Worm (Caenorhabditis elegans) whole organism, young adult: ENCODE data around the gene pho-6.
"Not testable (repeated sequence)": the region's sequence is repeated elsewhere in the genome, so short reads cannot be mapped to it uniquely, and the experiment has no call there.

Experiments
- B0261.1 ChIP-seq: sonication (generic microtip); optimal IDR thresholded peaks from 2 replicates; lab custom pipeline; 2016; ENCODE audit warnings: mild to moderate bottlenecking, missing genetic modification characterization, moderate library complexity, missing compliant biosample characterization
- F37B4.10 ChIP-seq: fragments of 200-800 bp; sonication (Bioruptor generic); IDR thresholded peaks from 2 replicates; pipeline ENCODE4 v1.3.6; 2022; ENCODE audit warnings: missing genetic modification characterization, missing compliant biosample characterization
- K11D2.4 ChIP-seq: fragments of 200-800 bp; sonication (Bioruptor generic); IDR thresholded peaks from 2 replicates; pipeline ENCODE4 v1.3.6; 2022; ENCODE audit warnings: missing genetic modification reagents, missing genetic modification characterization, missing compliant biosample characterization
- Y56A3A.18 ChIP-seq: fragments of 200-800 bp; sonication (Bioruptor generic); IDR thresholded peaks from 2 replicates; pipeline ENCODE4 v1.3.6; 2022; ENCODE audit warnings: missing genetic modification reagents, missing genetic modification characterization, missing compliant biosample characterization
- Y95B8A.8 ChIP-seq: fragments of 200-800 bp; sonication (Bioruptor generic); IDR thresholded peaks from 2 replicates; pipeline ENCODE4 v1.3.6; 2022; ENCODE audit warnings: missing genetic modification reagents, missing genetic modification characterization, missing compliant biosample characterization
- bed-2 ChIP-seq: fragments of 200-800 bp; sonication (Bioruptor generic); IDR thresholded peaks from 2 replicates; pipeline ENCODE4 v1.3.6; 2022; ENCODE audit warnings: missing genetic modification reagents, missing genetic modification characterization, missing compliant biosample characterization
- cebp-1 ChIP-seq, 2 experiments: fragments of 200-800 bp in 1 of 2; sonication (Bioruptor generic) in 1 of 2; sonication (generic microtip) in 1 of 2; IDR thresholded peaks in 1 of 2; optimal IDR thresholded peaks in 1 of 2; 2 replicates each; pipeline versions ENCODE4 v1.3.6 to Lab custom; 2017 to 2022; ENCODE audit warnings: missing compliant biosample characterization in 2 of 2, missing genetic modification characterization in 2 of 2, mild to moderate bottlenecking in 1 of 2, missing genetic modification reagents in 1 of 2, moderate library complexity in 1 of 2
- dox-1 ChIP-seq: fragments of 200-800 bp; sonication (Bioruptor generic); IDR thresholded peaks from 2 replicates; pipeline ENCODE4 v1.3.6; 2022; ENCODE audit warnings: missing genetic modification reagents, missing genetic modification characterization, missing compliant biosample characterization
- egl-44 ChIP-seq: fragments of 200-800 bp; sonication (Bioruptor generic); IDR thresholded peaks from 2 replicates; pipeline ENCODE4 v1.3.6; 2022; ENCODE audit warnings: missing genetic modification reagents, missing genetic modification characterization, missing compliant biosample characterization
- fkh-3 ChIP-seq: sonication (generic microtip); optimal IDR thresholded peaks from 2 replicates; lab custom pipeline; 2016; ENCODE audit warnings: mild to moderate bottlenecking, missing genetic modification characterization, missing compliant biosample characterization
- hmg-1.2 ChIP-seq: fragments of 200-800 bp; sonication (Bioruptor generic); IDR thresholded peaks from 2 replicates; pipeline ENCODE4 v1.3.6; 2022; ENCODE audit warnings: missing genetic modification reagents, missing genetic modification characterization, missing compliant biosample characterization
- hsf-1 ChIP-seq: fragments of 200-800 bp; sonication (Bioruptor generic); IDR thresholded peaks from 2 replicates; pipeline ENCODE4 v1.3.6; 2022; ENCODE audit warnings: missing genetic modification reagents, missing genetic modification characterization, missing compliant biosample characterization
- lin-26 ChIP-seq: fragments of 200-800 bp; sonication (Bioruptor generic); IDR thresholded peaks from 2 replicates; pipeline ENCODE4 v1.3.6; 2022; ENCODE audit warnings: missing genetic modification reagents, missing genetic modification characterization, missing compliant biosample characterization
- madf-6 ChIP-seq: fragments of 200-800 bp; sonication (Bioruptor generic); IDR thresholded peaks from 2 replicates; pipeline ENCODE4 v1.3.6; 2022; ENCODE audit warnings: missing genetic modification reagents, missing genetic modification characterization, missing compliant biosample characterization
- nfyb-1 ChIP-seq: fragments of 200-800 bp; sonication (Bioruptor generic); IDR thresholded peaks from 2 replicates; pipeline ENCODE4 v1.3.6; 2022; ENCODE audit warnings: missing genetic modification reagents, missing genetic modification characterization, missing compliant biosample characterization
- nhr-80 ChIP-seq: sonication (generic microtip); optimal IDR thresholded peaks from 2 replicates; lab custom pipeline; 2016; ENCODE audit warnings: missing genetic modification characterization, missing compliant biosample characterization
- pbrm-1 ChIP-seq: fragments of 200-800 bp; sonication (Bioruptor generic); IDR thresholded peaks from 2 replicates; pipeline ENCODE4 v1.3.6; 2022; ENCODE audit warnings: missing genetic modification reagents, missing genetic modification characterization, missing compliant biosample characterization
- rpc-1 ChIP-seq, 2 experiments: fragments of 150-350 bp in 1 of 2; sonication (generic microtip) in 1 of 2; optimal IDR thresholded peaks; 2 replicates each; lab custom pipeline; 2014 to 2018; ENCODE audit warnings: missing biosample characterization in 1 of 2, missing genetic modification characterization in 1 of 2, missing genetic modification reagents in 1 of 2, missing genotype in 1 of 2
- snpc-4 ChIP-seq, 5 experiments: fragments of 150-350 bp in 1 of 5; sonication (generic microtip) in 4 of 5; optimal IDR thresholded peaks; 2 replicates each; lab custom pipeline; 2014 to 2018; ENCODE audit warnings: missing genetic modification characterization in 5 of 5, missing biosample characterization in 3 of 5, antibody characterized with exemption in 2 of 5, mild to moderate bottlenecking in 2 of 5, missing compliant biosample characterization in 2 of 5, missing genotype in 2 of 5, moderate library complexity in 2 of 5, missing genetic modification reagents in 1 of 5
- tbp1 ChIP-seq: fragments of 200-800 bp; sonication (Bioruptor generic); optimal IDR thresholded peaks from 2 replicates; lab custom pipeline; 2018; ENCODE audit warnings: mild to moderate bottlenecking, missing genetic modification characterization, missing compliant biosample characterization

The pho-6 gene

DNA sequence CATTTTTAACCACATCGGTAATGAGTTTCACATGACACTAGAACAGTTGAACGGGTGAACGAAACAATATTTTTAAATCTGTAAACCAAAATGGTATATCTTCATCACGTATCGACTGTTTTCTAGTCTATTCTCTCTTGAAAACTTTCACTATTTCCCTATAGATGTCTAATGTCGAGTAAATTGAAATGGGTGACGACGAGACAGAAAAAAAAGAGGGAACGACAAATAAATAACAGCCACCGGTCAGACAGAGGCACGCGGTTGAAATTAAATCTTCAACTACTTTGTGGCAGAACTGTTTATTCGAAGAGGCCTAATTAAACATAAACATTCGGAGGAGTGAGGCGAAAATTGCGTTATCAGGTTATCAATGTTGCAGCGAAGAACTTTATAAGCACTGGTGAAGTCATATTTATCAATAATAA is 40.2 kb upstream of the pho-6 start:
- no peak for TF ChIP-seq F37B4.10 (GFP tag; lab: Robert Waterston, UW)
- TF ChIP-seq nhr-80 (tag; lab: Kevin White, UChicago), result peak; percentile 60

DNA sequence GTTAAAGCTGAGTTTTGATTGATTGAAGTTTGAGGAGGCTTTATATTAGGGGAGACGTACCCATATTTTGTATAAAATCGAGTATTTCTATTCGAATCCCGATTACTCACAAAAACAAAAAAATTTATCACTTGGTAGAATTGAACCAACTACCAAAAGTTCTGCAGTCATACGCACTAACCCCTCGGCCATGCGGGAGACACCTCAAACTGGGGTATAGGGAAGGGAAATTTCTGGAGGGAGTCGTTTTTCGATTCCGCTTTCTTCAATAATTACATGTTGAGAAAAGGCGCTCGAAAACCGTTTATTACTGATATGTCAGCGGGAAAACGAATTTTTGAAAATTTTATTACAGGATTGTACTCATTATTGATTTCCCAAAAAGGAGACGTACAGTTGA is 37.0 kb upstream of the pho-6 start:
- peak; percentile 71 for TF ChIP-seq lin-26 (GFP tag; lab: Robert Waterston, UW)
- peak; percentile 52 for TF ChIP-seq B0261.1 (tag; lab: Kevin White, UChicago)
- TF ChIP-seq Y56A3A.18 (GFP tag; lab: Robert Waterston, UW), result 0 out of 2 replicates have a peak, but pooled peaks have one; percentile 19
- peak; percentile 62 for TF ChIP-seq madf-6
- peak; percentile 35; the same call in 1 of the 2 replicates for TF ChIP-seq egl-44 (GFP tag; lab: Robert Waterston, UW)
- TF ChIP-seq nfyb-1, result peak; percentile 63; the same call in 1 of the 2 replicates
- peak; percentile 48 for TF ChIP-seq hmg-1.2 (GFP tag; lab: Robert Waterston, UW)
- 0 out of 2 replicates have a peak, but pooled peaks have one; percentile 26 for TF ChIP-seq pbrm-1 (GFP tag; lab: Robert Waterston, UW)
- TF ChIP-seq dox-1 (GFP tag; lab: Robert Waterston, UW), result peak; percentile 60
- TF ChIP-seq Y95B8A.8 (GFP tag; lab: Robert Waterston, UW), result 0 out of 2 replicates have a peak, but pooled peaks have one; percentile 12
- peak; percentile 20 for TF ChIP-seq rpc-1 (optimal IDR thresholded peaks at IDR 0.05; lab: Kevin White, UChicago)
- TF ChIP-seq rpc-1 (tag; optimal IDR thresholded peaks at IDR 0.05; lab: Kevin White, UChicago), result peak; percentile 51
- TF ChIP-seq tbp1 (GFP tag; lab: Kevin White, UChicago), result peak; percentile 83
- peak; percentile 47; the same call in 1 of the 2 replicates for TF ChIP-seq hsf-1 (GFP tag; lab: Robert Waterston, UW)
- not testable (repeated sequence) for TF ChIP-seq snpc-4 (GFP tag; optimal IDR thresholded peaks at IDR 0.05; lab: Kevin White, UChicago)
- TF ChIP-seq snpc-4 (tag; optimal IDR thresholded peaks at IDR 0.05; lab: Kevin White, UChicago), result peak in 1 of 4 experiments; percentile 21

DNA sequence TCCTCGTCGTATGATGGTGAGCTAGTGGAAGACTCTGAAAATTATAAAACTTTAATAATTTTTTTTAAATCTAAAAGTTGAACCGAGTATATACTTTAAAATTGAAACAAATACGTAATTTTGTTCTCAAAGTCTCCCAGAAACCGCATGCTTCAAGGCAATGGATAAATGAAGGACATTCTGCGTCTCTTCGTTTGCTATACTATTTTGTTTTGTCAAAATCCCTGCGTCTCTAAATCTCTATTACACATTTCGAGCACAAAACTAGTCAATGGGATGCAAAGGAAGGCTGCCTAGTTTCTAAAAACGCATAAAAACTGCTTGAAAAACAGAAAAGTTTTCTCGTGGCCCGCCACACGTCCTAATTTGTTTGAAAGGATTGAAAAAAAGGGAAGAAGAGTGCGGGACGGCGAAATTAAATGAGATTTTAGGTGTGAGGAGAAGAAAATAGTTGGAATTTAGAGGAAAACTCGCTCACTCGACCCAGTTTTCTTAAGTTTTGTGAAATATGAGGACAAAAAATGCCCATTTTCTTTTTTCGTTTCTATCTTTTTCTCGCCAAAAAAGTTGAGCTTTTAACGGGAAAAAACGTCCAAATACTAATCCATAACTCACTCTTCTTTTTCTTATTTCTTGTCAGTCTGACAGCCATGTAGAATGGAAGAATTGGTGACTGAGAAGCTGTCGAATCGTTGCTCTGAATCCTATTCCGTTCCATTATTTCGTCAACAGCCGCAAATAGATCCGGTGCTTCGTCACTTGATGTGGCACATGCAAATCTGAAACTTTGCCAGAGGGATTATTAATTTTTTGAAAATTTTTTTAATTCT is 34.5 kb upstream of the pho-6 start:
- TF ChIP-seq hmg-1.2 (GFP tag; lab: Robert Waterston, UW) (peak; percentile 96), fkh-3 (tag; lab: Kevin White, UChicago) (no peak)

DNA sequence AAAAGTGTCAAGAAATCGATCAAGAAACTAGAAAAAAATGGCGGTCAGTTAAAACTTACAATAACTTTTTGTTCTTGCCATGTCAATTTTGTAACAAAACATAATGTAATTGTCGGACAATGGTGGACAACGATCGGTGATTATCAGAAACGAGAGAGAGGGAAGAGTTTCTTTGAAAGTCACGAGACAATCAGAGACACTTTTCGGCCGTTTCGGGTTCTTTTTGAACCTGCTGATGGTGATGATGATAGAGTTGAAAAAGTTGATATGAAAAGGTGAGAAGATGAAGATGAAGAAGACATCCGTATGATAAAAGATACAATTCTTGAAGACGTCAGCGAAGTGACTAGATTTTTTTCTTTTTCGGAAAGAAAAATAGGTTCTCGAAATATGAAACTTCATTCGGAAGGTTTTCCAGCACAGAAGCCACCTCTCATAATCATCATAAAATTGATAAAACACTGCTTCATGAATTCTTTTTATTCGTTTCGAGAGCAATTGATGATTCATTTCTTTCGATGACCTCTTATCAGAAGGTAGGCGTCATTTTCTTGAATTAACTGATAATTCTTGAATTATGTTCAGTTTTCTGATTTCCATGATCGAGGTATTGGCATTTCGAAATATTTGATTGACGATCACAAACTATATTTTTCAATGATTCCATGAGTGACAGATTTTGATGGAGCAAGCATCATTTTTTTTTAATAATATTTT is 32.6 kb upstream of the pho-6 start:
- TF ChIP-seq Y56A3A.18 (GFP tag; lab: Robert Waterston, UW), result no peak
- TF ChIP-seq cebp-1 (GFP tag; IDR thresholded peaks at IDR 0.05; lab: Robert Waterston, UW), result no peak
- peak; percentile 53 for TF ChIP-seq cebp-1 (tag; optimal IDR thresholded peaks at IDR 0.05; lab: Kevin White, UChicago)
- no peak for TF ChIP-seq K11D2.4 (GFP tag; lab: Robert Waterston, UW)
- TF ChIP-seq nhr-80 (tag; lab: Kevin White, UChicago), result peak; percentile 81
- TF ChIP-seq, all 124 proteins: peak for 2

DNA sequence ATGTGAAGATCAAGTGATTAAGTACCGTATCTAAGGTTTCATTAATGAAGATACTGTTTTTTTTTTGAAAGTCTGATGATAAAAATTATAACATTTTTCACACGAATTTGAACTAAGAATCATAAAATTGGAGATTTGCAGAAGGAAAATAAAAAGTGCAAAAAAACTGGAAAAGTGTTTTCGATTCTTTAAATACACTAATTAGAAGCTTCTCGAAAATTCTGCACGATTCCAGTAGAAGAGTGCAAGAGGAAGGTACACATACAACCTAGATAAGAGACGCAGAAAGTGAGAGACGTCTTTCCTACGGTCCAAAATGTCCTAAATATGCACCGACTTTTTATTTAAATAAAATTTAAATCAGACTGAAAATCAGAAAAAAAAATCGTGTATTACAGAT is 32.0 kb upstream of the pho-6 start:
- TF ChIP-seq hmg-1.2 (GFP tag; lab: Robert Waterston, UW) (peak; percentile 38; the same call in 1 of the 2 replicates), rpc-1 (optimal IDR thresholded peaks at IDR 0.05; lab: Kevin White, UChicago) (peak; percentile 25), rpc-1 (tag; optimal IDR thresholded peaks at IDR 0.05; lab: Kevin White, UChicago) (no peak), hsf-1 (GFP tag; lab: Robert Waterston, UW) (peak; percentile 56; the same call in 1 of the 2 replicates), bed-2 (GFP tag; lab: Robert Waterston, UW) (no peak)
